Fruit fly (Drosophila melanogaster) Kc167 (cell line): Measurements from ENCODE around the gene chinmo.

Experiments
- Myc ChIP-seq: fragments of >200 bp; optimal IDR thresholded peaks from 2 replicates; lab custom pipeline; 2017; ENCODE audit warnings: missing external identifiers
- ttk ChIP-seq: sonication (Bioruptor generic); optimal IDR thresholded peaks from 2 replicates; lab custom pipeline; 2017; ENCODE audit warnings: missing external identifiers

DNA sequence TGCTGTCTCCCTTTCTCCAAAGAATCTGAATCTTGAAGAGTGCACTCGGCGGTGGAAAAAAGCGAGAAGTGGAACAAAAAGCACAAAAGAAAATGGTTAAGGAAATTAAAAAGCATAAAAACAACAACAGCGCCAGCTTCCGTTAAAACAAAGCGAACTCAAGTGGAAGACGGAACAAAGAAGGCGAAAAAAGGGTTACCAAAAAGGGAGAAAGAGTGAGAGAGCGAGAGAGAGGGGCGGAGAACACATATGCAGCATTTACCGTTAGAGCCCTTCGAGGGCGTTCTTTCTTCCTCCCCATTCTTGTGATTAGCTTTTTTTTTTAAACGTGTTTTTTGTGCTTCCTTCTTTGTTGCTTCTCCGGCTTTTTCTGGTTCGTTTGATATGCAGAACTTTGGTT lies 7.1 kb downstream of the chinmo start:
- no peak for TF ChIP-seq ttk (lab: Kevin White, UChicago)
- TF ChIP-seq Myc (lab: Kevin White, UChicago), result no peak
